Worm (Caenorhabditis elegans) whole organism, L1 larva: ENCODE data around the gene bgnt-1.3.

Experiments used
- Y116A8C.19 ChIP-seq: sonication (generic microtip); optimal IDR thresholded peaks from 2 replicates; lab custom pipeline; 2016; ENCODE audit warnings: missing compliant biosample characterization, missing genetic modification characterization, borderline replicate concordance
- ama-1 ChIP-seq: fragments of 150-350 bp; optimal IDR thresholded peaks from 2 replicates; lab custom pipeline; 2014
- blmp-1 ChIP-seq: fragments of 150-350 bp; optimal IDR thresholded peaks from 2 replicates; lab custom pipeline; 2014; ENCODE audit warnings: missing biosample characterization, missing genetic modification characterization
- ceh-82 ChIP-seq, 3 experiments: fragments of 150-350 bp in 1 of 3; sonication (generic microtip) in 2 of 3; optimal IDR thresholded peaks; 2 replicates each; lab custom pipeline; 2014 to 2017; ENCODE audit warnings: missing biosample characterization in 3 of 3, missing genetic modification characterization in 3 of 3
- efl-1 ChIP-seq, 4 experiments: fragments of 150-350 bp; optimal IDR thresholded peaks in 3 of 4; peaks in 1 of 4; 1 replicate in 1 of 4; 2 replicates in 3 of 4; lab custom pipeline; 2014; ENCODE audit warnings: missing biosample characterization in 2 of 4, missing genetic modification characterization in 2 of 4, missing genetic modification reagents in 2 of 4
- egl-13 ChIP-seq: sonication (generic microtip); optimal IDR thresholded peaks from 2 replicates; lab custom pipeline; 2016; ENCODE audit warnings: missing genotype, missing genetic modification reagents, missing genetic modification characterization, missing compliant biosample characterization
- elt-2 ChIP-seq: sonication (generic microtip); optimal IDR thresholded peaks from 2 replicates; lab custom pipeline; 2016; ENCODE audit warnings: missing genetic modification characterization, mild to moderate bottlenecking, inconsistent platforms, missing compliant biosample characterization, missing genetic modification reagents
- ets-5 ChIP-seq: fragments of 200-800 bp; sonication (Bioruptor generic); IDR thresholded peaks from 2 replicates; pipeline ENCODE4 v1.3.6; 2022; ENCODE audit warnings: missing genetic modification characterization, missing compliant biosample characterization
- fkh-4 ChIP-seq: sonication (generic microtip); optimal IDR thresholded peaks from 2 replicates; lab custom pipeline; 2016; ENCODE audit warnings: missing compliant biosample characterization, missing genetic modification characterization, borderline replicate concordance
- fkh-8 ChIP-seq: sonication (generic microtip); optimal IDR thresholded peaks from 2 replicates; lab custom pipeline; 2016; ENCODE audit warnings: mild to moderate bottlenecking, missing genetic modification characterization, missing compliant biosample characterization
- fos-1 ChIP-seq: fragments of 150-350 bp; optimal IDR thresholded peaks from 2 replicates; lab custom pipeline; 2014; ENCODE audit warnings: missing biosample characterization, missing genetic modification characterization
- hlh-17 ChIP-seq: fragments of 200-800 bp; sonication (Bioruptor generic); optimal IDR thresholded peaks from 2 replicates; lab custom pipeline; 2018; ENCODE audit warnings: missing genetic modification characterization, mild to moderate bottlenecking, missing compliant biosample characterization, moderate library complexity, borderline replicate concordance
- hlh-4 ChIP-seq: sonication (generic microtip); optimal IDR thresholded peaks from 2 replicates; lab custom pipeline; 2016; ENCODE audit warnings: mild to moderate bottlenecking, missing genetic modification characterization, missing compliant biosample characterization
- irx-1 ChIP-seq: sonication (generic microtip); optimal IDR thresholded peaks from 2 replicates; lab custom pipeline; 2016; ENCODE audit warnings: missing genetic modification characterization, missing compliant biosample characterization
- jun-1 ChIP-seq: fragments of 150-350 bp; optimal IDR thresholded peaks from 2 replicates; lab custom pipeline; 2014; ENCODE audit warnings: missing biosample characterization, missing genetic modification reagents, missing genetic modification characterization
- lin-13 ChIP-seq: fragments of 150-350 bp; optimal IDR thresholded peaks from 2 replicates; lab custom pipeline; 2014; ENCODE audit warnings: missing biosample characterization, missing genetic modification reagents, missing genetic modification characterization
- lin-15B ChIP-seq: fragments of 150-350 bp; sonication (generic microtip); optimal IDR thresholded peaks from 3 replicates; lab custom pipeline; 2014; ENCODE audit warnings: missing biosample characterization, missing genetic modification characterization
- lin-35 ChIP-seq, 2 experiments: fragments of 150-350 bp; optimal IDR thresholded peaks; 2 replicates each; lab custom pipeline; 2014; ENCODE audit warnings: missing biosample characterization in 2 of 2, missing genetic modification characterization in 2 of 2, missing genetic modification reagents in 2 of 2
- lin-39 ChIP-seq: fragments of 150-350 bp; optimal IDR thresholded peaks from 2 replicates; lab custom pipeline; 2014; ENCODE audit warnings: missing biosample characterization, missing genetic modification reagents, missing genetic modification characterization
- mdl-1 ChIP-seq, 2 experiments: fragments of 150-350 bp; optimal IDR thresholded peaks; 2 replicates each; lab custom pipeline; 2014 to 2017; ENCODE audit warnings: missing biosample characterization in 2 of 2, missing genetic modification characterization in 2 of 2, inconsistent platforms in 1 of 2
- mep-1 ChIP-seq: fragments of 150-350 bp; optimal IDR thresholded peaks from 2 replicates; lab custom pipeline; 2014; ENCODE audit warnings: missing biosample characterization, missing genetic modification characterization
- nhr-12 ChIP-seq: sonication (generic microtip); optimal IDR thresholded peaks from 2 replicates; lab custom pipeline; 2017; ENCODE audit warnings: missing biosample characterization, missing genetic modification characterization
- nhr-19 ChIP-seq: fragments of 200-800 bp; sonication (Bioruptor generic); conservative IDR thresholded peaks from 2 replicates; pipeline ENCODE4 v1.3.6; 2022; ENCODE audit warnings: missing genetic modification characterization, missing compliant biosample characterization
- nhr-20 ChIP-seq: sonication (generic microtip); optimal IDR thresholded peaks from 2 replicates; lab custom pipeline; 2016; ENCODE audit warnings: mild to moderate bottlenecking, missing genetic modification characterization, missing compliant biosample characterization
- nhr-237 ChIP-seq: fragments of 150-350 bp; optimal IDR thresholded peaks from 2 replicates; lab custom pipeline; 2014; ENCODE audit warnings: missing biosample characterization, missing genetic modification characterization
- nhr-47 ChIP-seq: sonication (generic microtip); optimal IDR thresholded peaks from 2 replicates; lab custom pipeline; 2016; ENCODE audit warnings: mild to moderate bottlenecking, missing genetic modification characterization, moderate library complexity, missing compliant biosample characterization
- nhr-76 ChIP-seq: sonication (generic microtip); optimal IDR thresholded peaks from 2 replicates; lab custom pipeline; 2017; ENCODE audit warnings: missing biosample characterization, missing genetic modification characterization
- nhr-85 ChIP-seq: sonication (generic microtip); peaks from one replicate; lab custom pipeline; 2016; ENCODE audit warnings: missing genetic modification characterization, inconsistent platforms, missing compliant biosample characterization
- nhr-90 ChIP-seq: sonication (generic microtip); optimal IDR thresholded peaks from 2 replicates; lab custom pipeline; 2016; ENCODE audit warnings: mild to moderate bottlenecking, missing genetic modification characterization, missing compliant biosample characterization; ENCODE audit not compliant: poor library complexity
- pag-3 ChIP-seq: sonication (generic microtip); optimal IDR thresholded peaks from 2 replicates; lab custom pipeline; 2017; ENCODE audit warnings: missing genetic modification characterization, mild to moderate bottlenecking, missing compliant biosample characterization, antibody characterized with exemption, borderline replicate concordance; ENCODE audit not compliant: insufficient read depth
- pax-3 ChIP-seq: fragments of 200-800 bp; sonication (Bioruptor generic); optimal IDR thresholded peaks from 2 replicates; lab custom pipeline; 2018; ENCODE audit warnings: mild to moderate bottlenecking, missing genetic modification characterization, moderate library complexity, missing compliant biosample characterization
- rnt-1 ChIP-seq: sonication (generic microtip); optimal IDR thresholded peaks from 2 replicates; lab custom pipeline; 2016; ENCODE audit warnings: mild to moderate bottlenecking, missing genetic modification characterization, moderate library complexity, missing compliant biosample characterization
- skn-1 ChIP-seq: fragments of 150-350 bp; optimal IDR thresholded peaks from 2 replicates; lab custom pipeline; 2014; ENCODE audit warnings: missing biosample characterization, missing genetic modification characterization
- sptf-1 ChIP-seq: fragments of 150-350 bp; optimal IDR thresholded peaks from 2 replicates; lab custom pipeline; 2014; ENCODE audit warnings: missing biosample characterization, missing genetic modification characterization
- unc-130 ChIP-seq: fragments of 150-350 bp; optimal IDR thresholded peaks from 2 replicates; lab custom pipeline; 2017; ENCODE audit warnings: missing biosample characterization, missing genetic modification characterization, inconsistent platforms
- unc-86 ChIP-seq: sonication (generic microtip); optimal IDR thresholded peaks from 2 replicates; lab custom pipeline; 2016; ENCODE audit warnings: missing genetic modification characterization, missing compliant biosample characterization
- ztf-4 ChIP-seq: fragments of 150-350 bp; optimal IDR thresholded peaks from 2 replicates; lab custom pipeline; 2014; ENCODE audit warnings: missing biosample characterization, missing genetic modification characterization

The bgnt-1.3 gene

DNA sequence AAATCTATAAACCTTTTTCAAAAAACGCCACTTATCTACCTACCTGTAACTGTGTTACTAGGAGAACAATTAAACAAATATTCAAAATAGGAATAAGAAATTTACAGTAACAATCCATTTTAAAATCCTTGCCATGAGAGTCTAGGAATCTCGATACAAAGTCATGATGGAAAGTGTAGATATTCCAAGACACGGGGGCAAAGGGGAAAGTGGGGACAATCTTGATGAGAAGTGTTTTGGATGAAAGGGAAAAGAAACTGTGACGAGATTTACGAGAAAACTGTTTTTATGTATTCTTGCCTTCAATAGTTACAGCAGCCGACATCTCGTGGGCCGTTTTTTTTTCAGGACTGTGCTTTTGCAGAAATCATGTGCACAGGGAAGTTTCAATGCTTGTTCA, 25.9 kb upstream of the bgnt-1.3 start, which contains the start of gene F28G4.2:
Gene F28G4.2 (minus strand): TSS at position 175 of the 400 bp plus-strand sequence.
- TF ChIP-seq fkh-4 (tag; lab: Kevin White, UChicago) (no peak), efl-1 (optimal IDR thresholded peaks at IDR 0.05; lab: Kevin White, UChicago) (no peak), efl-1 (GFP tag; optimal IDR thresholded peaks at IDR 0.05 in 1 of 2; lab: Kevin White, UChicago) (no peak), lin-39 (tag; lab: Kevin White, UChicago) (no peak), egl-13 (no peak), blmp-1 (peak; percentile 78), irx-1 (tag; lab: Kevin White, UChicago) (no peak)
- TF ChIP-seq, all 84 proteins: peak for 1

DNA sequence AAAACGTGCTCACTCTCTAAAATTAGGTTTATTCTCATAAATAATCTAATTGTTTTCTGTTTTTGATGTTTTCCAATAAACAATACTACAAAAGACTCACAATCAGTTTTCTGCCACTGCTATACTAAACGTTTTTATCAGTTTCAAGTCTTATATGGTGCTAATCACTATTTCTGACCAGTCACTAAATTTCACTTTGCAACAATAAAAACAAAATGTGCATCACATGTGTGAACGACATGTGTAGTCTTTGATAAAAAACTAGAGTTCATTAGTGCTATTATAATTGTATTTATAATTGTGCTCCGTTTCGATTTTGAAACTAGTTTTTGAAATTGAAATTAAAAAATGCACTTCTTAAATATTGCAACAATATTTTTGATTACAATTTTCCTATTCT, 21.6 kb upstream of the bgnt-1.3 start, which contains the start of gene cyp-37B1:
Gene cyp-37B1 (plus strand): TSS at position 199 of the 400 bp plus-strand sequence.
- TF ChIP-seq lin-35 (GFP tag; optimal IDR thresholded peaks at IDR 0.05; lab: Kevin White, UChicago) (peak in 1 of 2 experiments; percentile 34), nhr-12 (tag; lab: Kevin White, UChicago) (no peak), nhr-20 (peak; percentile 59), lin-15B (tag; lab: Kevin White, UChicago) (no peak), Y116A8C.19 (tag; lab: Kevin White, UChicago) (no peak), hlh-4 (tag; lab: Kevin White, UChicago) (no peak), elt-2 (peak; percentile 95), nhr-90 (tag; lab: Kevin White, UChicago) (peak; percentile 38), mep-1 (tag; lab: Kevin White, UChicago) (no peak)

- TF ChIP-seq fkh-4 (tag; lab: Kevin White, UChicago), result no peak
- TF ChIP-seq mdl-1 (tag; optimal IDR thresholded peaks at IDR 0.05; lab: Kevin White, UChicago), result no peak
- TF ChIP-seq hlh-4 (tag; lab: Kevin White, UChicago), result no peak
- TF ChIP-seq ztf-4 (tag; lab: Kevin White, UChicago), result no peak
- no peak for TF ChIP-seq nhr-47 (tag; lab: Kevin White, UChicago)
- TF ChIP-seq nhr-85, result no peak
- TF ChIP-seq nhr-19, result no peak
- no peak for TF ChIP-seq nhr-76 (tag; lab: Kevin White, UChicago)
- TF ChIP-seq ama-1 (lab: Kevin White, UChicago), result no peak
- no peak for TF ChIP-seq jun-1 (tag; lab: Kevin White, UChicago)
- no peak for TF ChIP-seq nhr-237 (tag; lab: Kevin White, UChicago)
- TF ChIP-seq fos-1 (tag; lab: Kevin White, UChicago), result no peak
- TF ChIP-seq ceh-82 (tag; optimal IDR thresholded peaks at IDR 0.05; lab: Kevin White, UChicago), result no peak
These were observed 19.1 kb upstream of the bgnt-1.3 start, which contains the start of gene pacl-1 for ce11 chrV:16275347-16275746. TSS of gene pacl-1 (minus strand) at chrV:16275447.

DNA sequence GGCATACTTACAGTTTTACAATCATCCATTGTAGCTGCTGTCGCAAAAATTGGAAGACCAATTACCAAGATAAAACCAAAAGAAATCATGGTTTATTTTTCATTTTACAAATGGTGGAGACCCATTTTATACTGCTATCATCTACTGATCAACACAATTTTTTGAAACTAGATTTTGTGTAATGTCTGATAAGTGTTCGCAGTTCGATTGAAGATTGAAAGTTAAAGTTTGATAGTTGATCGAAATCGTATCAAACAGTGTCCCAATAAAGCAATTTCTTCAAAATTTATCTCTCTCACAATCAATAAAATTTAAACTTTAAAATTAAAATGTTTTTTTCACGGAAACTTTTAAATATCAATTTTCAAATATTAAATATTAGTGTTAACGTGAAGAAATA, 14.8 kb upstream of the bgnt-1.3 start, which contains the start of gene T13F3.6:
Gene T13F3.6 (minus strand): TSS at position 101 of the 400 bp plus-strand sequence.
- TF ChIP-seq pag-3 (tag; lab: Kevin White, UChicago), result no peak

DNA sequence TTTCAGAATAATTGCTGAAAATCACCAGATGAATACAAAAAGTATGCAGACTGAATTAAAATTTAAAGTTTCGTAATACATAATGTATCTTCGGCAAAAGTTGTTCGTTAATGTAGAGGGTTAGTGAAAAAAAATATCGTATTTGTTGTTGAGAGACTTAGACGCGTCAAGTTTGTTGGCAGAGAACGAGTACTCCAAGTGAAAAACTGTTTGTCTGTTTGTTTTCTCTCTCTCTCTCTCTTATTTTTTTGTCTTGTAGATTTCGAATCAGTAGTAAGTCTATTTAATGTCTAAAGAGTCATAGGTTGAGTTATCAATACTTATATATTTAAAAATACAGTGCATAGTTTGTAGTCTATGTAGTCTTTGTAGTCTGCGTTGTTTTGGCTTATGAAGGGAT, 13.3 kb upstream of the bgnt-1.3 start, which contains the start of the genes fbxa-2 and T13F3.8:
Gene fbxa-2 (minus strand): TSS at position 101 of the 400 bp plus-strand sequence.
Gene T13F3.8 (plus strand): TSS at position 245 of the 400 bp plus-strand sequence.
- TF ChIP-seq sptf-1 (tag; lab: Kevin White, UChicago) (no peak), rnt-1 (tag; lab: Kevin White, UChicago) (no peak), fkh-8 (tag; lab: Kevin White, UChicago) (no peak), lin-13 (GFP tag; lab: Kevin White, UChicago) (no peak), unc-130 (no peak), unc-86 (no peak), nhr-20 (no peak), ets-5 (no peak), ztf-4 (tag; lab: Kevin White, UChicago) (no peak), nhr-19 (no peak), hlh-17 (GFP tag; lab: Kevin White, UChicago) (no peak), pax-3 (no peak), skn-1 (tag; lab: Kevin White, UChicago) (no peak)
